Worm (Caenorhabditis elegans): Measurements from ENCODE around the gene ttr-9.

ce11 chrIV:9523139-9523538 lies 17.0 kb upstream of the ttr-9 start:
- no peak for TF ChIP-seq ama-1 (optimal IDR thresholded peaks at IDR 0.05)
- no peak for TF ChIP-seq grh-1 (GFP tag; IDR thresholded peaks at IDR 0.05)
- TF ChIP-seq hpl-2 (GFP tag; optimal IDR thresholded peaks at IDR 0.05): no peak
- TF ChIP-seq lin-13 (GFP tag; optimal IDR thresholded peaks at IDR 0.05): no peak
- no peak for TF ChIP-seq ztf-11 (tag; optimal IDR thresholded peaks at IDR 0.05)
- TF ChIP-seq snpc-4 (tag; optimal IDR thresholded peaks at IDR 0.05): no peak
- TF ChIP-seq zag-1 (tag; optimal IDR thresholded peaks at IDR 0.05): no peak
- no peak for TF ChIP-seq aha-1 (tag; optimal IDR thresholded peaks at IDR 0.05)
- TF ChIP-seq sox-4 (tag; optimal IDR thresholded peaks at IDR 0.05): no peak
- TF ChIP-seq unc-62 (GFP tag; optimal IDR thresholded peaks at IDR 0.05): no peak
- no peak for TF ChIP-seq mdl-1 (tag; optimal IDR thresholded peaks at IDR 0.05)
- TF ChIP-seq skn-1 (tag; optimal IDR thresholded peaks at IDR 0.05): no peak
